Worm (Caenorhabditis elegans): ENCODE results near the gene nspa-10.

nspa-10 gene

ce11 chrV:14748608-14749137 is 1.6 kb downstream of the nspa-10 start, which contains the start of the genes lipl-8 and Y50E8A.22:
lipl-8 (minus strand) TSS chrV:14748708.
Y50E8A.22 (minus strand) TSS chrV:14749087.
- no peak for TF ChIP-seq hlh-26 (GFP tag; conservative IDR thresholded peaks at IDR 0.05)
- no peak for TF ChIP-seq Y56A3A.18 (GFP tag; IDR thresholded peaks at IDR 0.05)
- no peak for TF ChIP-seq pbrm-1 (GFP tag; IDR thresholded peaks at IDR 0.05)
- no peak for TF ChIP-seq him-1 (tag; optimal IDR thresholded peaks at IDR 0.05)
- TF ChIP-seq repo-1 (tag; optimal IDR thresholded peaks at IDR 0.05) = no peak
- no peak for TF ChIP-seq snpc-3.4 (tag; optimal IDR thresholded peaks at IDR 0.05)
- no peak for TF ChIP-seq ceh-100 (GFP tag; IDR thresholded peaks at IDR 0.05)
- TF ChIP-seq ztf-25 (GFP tag; IDR thresholded peaks at IDR 0.05) = no peak
- no peak for TF ChIP-seq ama-1 (optimal IDR thresholded peaks at IDR 0.05)
- no peak for TF ChIP-seq ama-1 (GFP tag; optimal IDR thresholded peaks at IDR 0.05)
- TF ChIP-seq hsf-1 (GFP tag; IDR thresholded peaks at IDR 0.05) = no peak
- TF ChIP-seq nfyb-1 (GFP tag; IDR thresholded peaks at IDR 0.05) = no peak
- no peak for TF ChIP-seq fkh-3 (tag; optimal IDR thresholded peaks at IDR 0.05)

ce11 chrV:14746975-14747374 is 3.3 kb downstream of the nspa-10 start:
- TF ChIP-seq zfh-2 (GFP tag; conservative IDR thresholded peaks at IDR 0.05) (peak; percentile 79; the same call in 1 of the 2 replicates), D2030.7 (GFP tag; IDR thresholded peaks at IDR 0.05) (no peak), C06A6.2 (GFP tag; conservative IDR thresholded peaks at IDR 0.05) (no peak), ekl-4 (GFP tag; IDR thresholded peaks at IDR 0.05) (no peak), egrh-3 (GFP tag; IDR thresholded peaks at IDR 0.05) (peak; percentile 70; the same call in 1 of the 2 replicates)

ce11 chrV:14744824-14745223 is 5.4 kb downstream of the nspa-10 start:
- TF ChIP-seq egrh-3 (GFP tag; IDR thresholded peaks at IDR 0.05) = peak; percentile 69
- TF ChIP-seq mxl-1 (tag; optimal IDR thresholded peaks at IDR 0.05) = no peak
- 0 out of 2 replicates have a peak, but pooled peaks have one; percentile 14 for TF ChIP-seq lin-26 (GFP tag; IDR thresholded peaks at IDR 0.05)
- TF ChIP-seq snpc-4 (GFP tag; optimal IDR thresholded peaks at IDR 0.05) = no peak
- no peak for TF ChIP-seq snpc-4 (tag; optimal IDR thresholded peaks at IDR 0.05)
- peak; percentile 85 for TF ChIP-seq zfh-2 (GFP tag; conservative IDR thresholded peaks at IDR 0.05)

- TF ChIP-seq egrh-3 (GFP tag; IDR thresholded peaks at IDR 0.05) = peak; percentile 74; the same call in 1 of the 2 replicates
Observed at ce11 chrV:14743438-14743837, 6.8 kb downstream of the nspa-10 start.

ce11 chrV:14742898-14743297 is 7.4 kb downstream of the nspa-10 start:
- peak; percentile 78; the same call in 1 of the 2 replicates for TF ChIP-seq egrh-3 (GFP tag; IDR thresholded peaks at IDR 0.05)

- TF ChIP-seq attf-5 (GFP tag; optimal IDR thresholded peaks at IDR 0.05) = no peak
- no peak for TF ChIP-seq repo-1 (tag; optimal IDR thresholded peaks at IDR 0.05)
- TF ChIP-seq T26A5.8 (tag; optimal IDR thresholded peaks at IDR 0.05) = no peak
- TF ChIP-seq F39B2.1 (GFP tag; IDR thresholded peaks at IDR 0.05) = no peak
- no peak for TF ChIP-seq aptf-2 (GFP tag; conservative IDR thresholded peaks at IDR 0.05)
- no peak for TF ChIP-seq Y79H2A.3 (GFP tag; conservative IDR thresholded peaks at IDR 0.05)
- TF ChIP-seq F23B12.7 (tag; optimal IDR thresholded peaks at IDR 0.05; ENCODE audit: insufficient read depth) = no peak
- no peak for TF ChIP-seq ztf-26 (tag; optimal IDR thresholded peaks at IDR 0.05)
- TF ChIP-seq akir-1 (GFP tag; optimal IDR thresholded peaks at IDR 0.05) = no peak
- no peak for TF ChIP-seq nfya-2 (GFP tag; IDR thresholded peaks at IDR 0.05)
- no peak for TF ChIP-seq egl-44 (GFP tag; IDR thresholded peaks at IDR 0.05)
- TF ChIP-seq ZK185.1 (tag; optimal IDR thresholded peaks at IDR 0.05; ENCODE audit: poor library complexity, severe bottlenecking) = no peak
- TF ChIP-seq nhr-27 (tag; optimal IDR thresholded peaks at IDR 0.05) = no peak
- TF ChIP-seq F57A8.1 (GFP tag; optimal IDR thresholded peaks at IDR 0.05) = no peak
- TF ChIP-seq him-1 (tag; optimal IDR thresholded peaks at IDR 0.05) = no peak
- TF ChIP-seq tbx-9 (tag; optimal IDR thresholded peaks at IDR 0.05; ENCODE audit: borderline replicate concordance) = no peak
- TF ChIP-seq tlf-1 (GFP tag; optimal IDR thresholded peaks at IDR 0.05) = no peak
Observed at ce11 chrV:14741233-14741632, 9.0 kb downstream of the nspa-10 start, which contains the start of gene Y50E8A.6. Y50E8A.6 (minus strand) TSS chrV:14741333.
